Worm (Caenorhabditis elegans) whole organism, L4/young adult: Measurements from ENCODE around the gene fat-4.
"Not testable (repeated sequence)": the region's sequence is repeated elsewhere in the genome, so short reads cannot be mapped to it uniquely, and the experiment has no call there.

Experiments
- W03F9.2 ChIP-seq: fragments of 150-350 bp; optimal IDR thresholded peaks from 2 replicates; lab custom pipeline; 2014; ENCODE audit warnings: missing biosample characterization, missing genetic modification characterization
- dao-5 ChIP-seq: sonication (generic microtip); optimal IDR thresholded peaks from 2 replicates; lab custom pipeline; 2016; ENCODE audit warnings: missing genotype, missing genetic modification characterization, moderate library complexity, missing compliant biosample characterization
- him-1 ChIP-seq: sonication (generic microtip); optimal IDR thresholded peaks from 2 replicates; lab custom pipeline; 2016; ENCODE audit warnings: missing genotype, missing genetic modification reagents, missing genetic modification characterization, missing compliant biosample characterization

Gene fat-4

ce11 chrIV:9822585-9822984, 23.4 kb downstream of the fat-4 start:
- no peak for TF ChIP-seq him-1 (tag; lab: Kevin White, UChicago)
- no peak for TF ChIP-seq W03F9.2 (tag; lab: Kevin White, UChicago)
- TF ChIP-seq dao-5, result no peak

DNA sequence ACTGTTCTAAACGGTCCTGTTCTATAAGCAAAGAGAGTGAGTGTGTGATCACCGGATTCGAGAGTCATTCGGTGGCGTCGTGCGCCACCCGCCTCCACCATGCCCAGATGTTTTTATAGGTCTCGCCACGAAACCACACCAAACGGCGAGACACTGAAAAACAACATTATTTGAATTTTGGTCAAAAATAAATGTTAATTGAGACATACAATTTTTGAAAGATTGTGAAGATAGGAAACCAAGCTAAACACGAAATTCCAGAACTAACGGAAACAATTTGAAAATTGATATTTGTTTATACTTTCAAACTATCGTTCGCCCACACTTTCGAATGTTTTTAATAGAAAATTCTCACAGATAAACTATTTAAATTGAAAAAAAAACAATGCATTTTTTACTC, 25.3 kb downstream of the fat-4 start, which contains the start of gene catp-6:
Gene catp-6 (minus strand): TSS at position 101 of the 400 bp plus-strand sequence.
- TF ChIP-seq dao-5 (no peak), W03F9.2 (tag; lab: Kevin White, UChicago) (no peak), him-1 (tag; lab: Kevin White, UChicago) (no peak)

ce11 chrIV:9825196-9825744, 26.0 kb downstream of the fat-4 start, which contains the start of gene mtr-4:
mtr-4 (plus strand) TSS chrIV:9825694.
- TF ChIP-seq W03F9.2 (tag; lab: Kevin White, UChicago), result peak; percentile 48
- no peak for TF ChIP-seq him-1 (tag; lab: Kevin White, UChicago)

DNA sequence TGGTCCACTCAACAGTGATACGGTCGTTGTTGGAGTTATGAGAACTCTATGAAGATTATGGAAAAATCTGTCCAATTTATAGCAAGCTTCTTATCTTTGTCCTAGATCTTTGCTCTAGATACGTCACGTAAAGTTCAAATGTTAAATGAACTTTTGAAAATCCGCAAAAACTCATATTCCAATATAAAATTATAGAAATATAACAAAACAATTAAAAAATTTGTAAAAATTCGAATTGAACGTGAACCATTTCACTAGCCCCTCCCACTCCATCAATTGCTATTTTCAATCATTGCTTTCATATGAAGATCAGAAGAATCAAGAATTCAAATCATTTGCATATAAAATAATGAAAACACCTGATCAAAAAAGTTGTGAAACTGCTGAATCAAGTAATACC, 33.4 kb downstream of the fat-4 start, which contains the start of gene kin-21:
Gene kin-21 (plus strand): TSS at position 301 of the 400 bp plus-strand sequence.
- TF ChIP-seq dao-5, result no peak
- TF ChIP-seq W03F9.2 (tag; lab: Kevin White, UChicago), result no peak
- TF ChIP-seq him-1 (tag; lab: Kevin White, UChicago), result no peak

- TF ChIP-seq dao-5, result no peak
- TF ChIP-seq W03F9.2 (tag; lab: Kevin White, UChicago), result no peak
- no peak for TF ChIP-seq him-1 (tag; lab: Kevin White, UChicago)
These were observed 34.1 kb downstream of the fat-4 start for ce11 chrIV:9833337-9833736.

ce11 chrIV:9836317-9836716, 37.1 kb downstream of the fat-4 start, which contains the start of gene msp-81:
msp-81 (minus strand) TSS chrIV:9836417.
- TF ChIP-seq W03F9.2 (tag; lab: Kevin White, UChicago), result no peak
- TF ChIP-seq dao-5, result no peak
- no peak for TF ChIP-seq him-1 (tag; lab: Kevin White, UChicago)

DNA sequence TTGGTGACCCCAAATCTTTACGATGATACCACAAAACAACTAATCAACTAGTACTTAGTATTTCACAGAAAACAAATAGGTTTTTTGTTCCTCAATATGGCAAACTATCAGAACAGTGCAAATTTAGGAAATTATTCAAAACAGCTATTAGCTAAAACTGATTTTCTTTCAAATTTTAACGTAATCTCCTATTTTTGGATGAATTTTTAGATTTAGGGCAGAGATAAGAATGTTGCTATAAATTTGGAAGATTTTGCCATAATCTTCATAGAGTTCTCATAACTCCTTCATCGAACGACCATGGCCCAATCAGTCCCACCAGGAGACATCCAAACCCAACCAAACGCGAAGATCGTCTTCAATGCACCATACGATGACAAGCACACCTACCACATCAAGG, 38.1 kb downstream of the fat-4 start, which contains the start of gene msp-10:
Gene msp-10 (plus strand): TSS at position 301 of the 400 bp plus-strand sequence.
- not testable (repeated sequence) for TF ChIP-seq W03F9.2 (tag; lab: Kevin White, UChicago); dao-5; him-1 (tag; lab: Kevin White, UChicago)

ce11 chrIV:9840984-9841590, 41.9 kb downstream of the fat-4 start, which contains the start of the genes kin-24 and msp-56:
kin-24 (minus strand) TSS chrIV:9841084.
msp-56 (plus strand) TSS chrIV:9841540.
- TF ChIP-seq him-1 (tag; lab: Kevin White, UChicago) (no peak), W03F9.2 (tag; lab: Kevin White, UChicago) (no peak), dao-5 (no peak)

ce11 chrIV:9842071-9842470, 42.8 kb downstream of the fat-4 start, which contains the start of gene K07F5.17:
K07F5.17 (plus strand) TSS chrIV:9842371.
- TF ChIP-seq him-1 (tag; lab: Kevin White, UChicago) (no peak), W03F9.2 (tag; lab: Kevin White, UChicago) (no peak), dao-5 (no peak)

ce11 chrIV:9843760-9844159, 44.5 kb downstream of the fat-4 start, which contains the start of gene nspd-2:
nspd-2 (plus strand) TSS chrIV:9844060.
- TF ChIP-seq W03F9.2 (tag; lab: Kevin White, UChicago) (no peak), him-1 (tag; lab: Kevin White, UChicago) (no peak), dao-5 (no peak)

ce11 chrIV:9846574-9846973, 47.3 kb downstream of the fat-4 start, which contains the start of gene K07F5.6:
K07F5.6 (minus strand) TSS chrIV:9846674.
- TF ChIP-seq dao-5, result no peak
- no peak for TF ChIP-seq him-1 (tag; lab: Kevin White, UChicago)
- TF ChIP-seq W03F9.2 (tag; lab: Kevin White, UChicago), result no peak

DNA sequence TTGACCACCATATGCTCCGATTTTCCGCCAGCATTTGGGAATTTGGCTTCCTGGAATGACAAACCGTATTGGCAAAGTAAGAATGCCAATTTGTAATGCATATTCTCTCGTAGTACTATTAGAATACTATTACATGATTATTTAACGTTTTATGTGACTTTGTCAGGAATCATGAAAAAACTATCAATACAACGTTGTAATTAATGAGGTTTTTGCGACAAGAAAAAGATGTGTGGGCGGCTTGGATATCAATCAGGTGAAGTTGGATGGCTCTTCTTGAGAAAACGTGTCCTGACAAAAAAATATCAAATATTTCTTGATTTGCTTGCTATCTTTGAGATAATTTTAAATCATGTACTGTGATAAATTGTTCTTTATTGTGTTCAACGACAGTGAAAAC, 48.8 kb downstream of the fat-4 start, which contains the start of gene K07F5.7:
Gene K07F5.7 (minus strand): TSS at position 101 of the 400 bp plus-strand sequence.
- no peak for TF ChIP-seq him-1 (tag; lab: Kevin White, UChicago)
- TF ChIP-seq W03F9.2 (tag; lab: Kevin White, UChicago), result no peak

DNA sequence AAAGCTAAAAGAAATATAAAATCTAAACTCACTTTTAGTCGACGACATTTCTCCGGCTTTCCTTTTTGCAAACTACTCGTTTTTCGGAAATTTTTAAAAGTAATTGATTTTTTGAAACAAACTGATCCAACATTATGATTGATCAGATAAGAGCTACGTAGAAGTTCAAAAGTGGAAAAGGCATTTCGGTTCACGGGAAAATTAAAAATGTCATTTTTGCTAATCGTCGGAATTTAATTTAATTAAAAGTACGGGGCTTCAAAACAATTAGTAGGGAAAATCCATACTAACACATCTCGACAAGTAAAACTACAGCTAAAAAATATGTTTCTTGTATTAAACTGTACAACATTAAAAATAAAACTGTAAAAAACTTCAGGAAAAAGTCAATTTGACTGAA, 50.4 kb downstream of the fat-4 start, which contains the start of gene K07F5.8:
Gene K07F5.8 (minus strand): TSS at position 101 of the 400 bp plus-strand sequence.
- TF ChIP-seq him-1 (tag; lab: Kevin White, UChicago), result no peak
- no peak for TF ChIP-seq W03F9.2 (tag; lab: Kevin White, UChicago)
- no peak for TF ChIP-seq dao-5

DNA sequence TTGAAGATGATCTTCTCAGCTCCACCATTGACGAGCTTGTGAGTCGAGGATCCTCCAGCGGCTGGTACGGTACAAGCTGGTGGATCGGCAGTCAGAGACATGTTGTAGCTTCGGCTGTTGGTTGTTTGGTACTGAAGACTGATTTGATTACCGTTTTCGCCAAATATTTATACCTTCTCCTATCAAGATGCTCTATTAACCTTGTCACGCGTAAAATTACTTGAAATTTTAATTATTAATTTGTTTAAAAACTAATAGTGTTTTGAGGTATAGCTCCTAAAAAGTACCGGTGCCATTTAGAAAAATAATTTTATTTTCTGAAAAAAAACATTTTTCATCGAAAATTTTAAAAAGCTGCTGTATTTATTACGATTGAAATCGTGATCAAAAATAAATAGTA, 51.7 kb downstream of the fat-4 start, which contains the start of gene ssp-10:
Gene ssp-10 (minus strand): TSS at position 101 of the 400 bp plus-strand sequence.
- no peak for TF ChIP-seq W03F9.2 (tag; lab: Kevin White, UChicago)
- no peak for TF ChIP-seq dao-5
- no peak for TF ChIP-seq him-1 (tag; lab: Kevin White, UChicago)
